Worm (Caenorhabditis elegans) whole organism, L4 larva: Measurements from ENCODE around the gene clec-4.

Experiments
- D1046.2 ChIP-seq: fragments of 200-800 bp; sonication (Bioruptor generic); IDR thresholded peaks from 2 replicates; pipeline ENCODE4 v1.3.6; 2022; ENCODE audit warnings: missing genetic modification characterization, missing compliant biosample characterization
- F10B5.3 ChIP-seq: sonication (generic microtip); optimal IDR thresholded peaks from 2 replicates; lab custom pipeline; 2016; ENCODE audit warnings: mild to moderate bottlenecking, missing genetic modification characterization, missing compliant biosample characterization
- F26F4.8 ChIP-seq: fragments of 200-800 bp; sonication (Bioruptor generic); conservative IDR thresholded peaks from 2 replicates; pipeline ENCODE4 v1.3.6; 2022; ENCODE audit warnings: missing genetic modification characterization, missing compliant biosample characterization
- F37D6.2 ChIP-seq: sonication (generic microtip); optimal IDR thresholded peaks from 2 replicates; lab custom pipeline; 2016; ENCODE audit warnings: mild to moderate bottlenecking, missing genetic modification characterization, missing compliant biosample characterization
- F49E8.2 ChIP-seq: sonication (generic microtip); optimal IDR thresholded peaks from 2 replicates; lab custom pipeline; 2016; ENCODE audit warnings: missing compliant biosample characterization, mild to moderate bottlenecking, missing genetic modification characterization, borderline replicate concordance
- ZK337.2 ChIP-seq: fragments of 200-800 bp; sonication (Bioruptor generic); IDR thresholded peaks from 2 replicates; pipeline ENCODE4 v1.3.6; 2022; ENCODE audit warnings: missing genetic modification reagents, missing genetic modification characterization, missing compliant biosample characterization
- ZK546.5 ChIP-seq, 2 experiments: sonication (generic microtip); optimal IDR thresholded peaks; 2 replicates each; lab custom pipeline; 2017; ENCODE audit warnings: missing biosample characterization in 2 of 2, missing genetic modification characterization in 2 of 2
- aha-1 ChIP-seq: fragments of 150-350 bp; peaks from one replicate; lab custom pipeline; 2014; ENCODE audit warnings: missing biosample characterization, missing genetic modification characterization
- ceh-32 ChIP-seq: sonication (generic microtip); optimal IDR thresholded peaks from 2 replicates; lab custom pipeline; 2016; ENCODE audit warnings: mild to moderate bottlenecking, missing genetic modification characterization, missing compliant biosample characterization; ENCODE audit not compliant: poor library complexity
- ceh-82 ChIP-seq: sonication (generic microtip); optimal IDR thresholded peaks from 2 replicates; lab custom pipeline; 2017; ENCODE audit warnings: missing biosample characterization, missing genetic modification characterization
- ces-1 ChIP-seq: fragments of 150-350 bp; sonication (generic microtip); optimal IDR thresholded peaks from 4 replicates; lab custom pipeline; 2014; ENCODE audit warnings: missing biosample characterization, missing genetic modification reagents, missing genetic modification characterization
- cey-2 ChIP-seq: sonication (generic microtip); optimal IDR thresholded peaks from 3 replicates; lab custom pipeline; 2017; ENCODE audit warnings: missing genetic modification characterization, mild to moderate bottlenecking, missing compliant biosample characterization, antibody characterized with exemption, borderline replicate concordance; ENCODE audit not compliant: insufficient read depth
- daf-12 ChIP-seq: fragments of 150-350 bp; optimal IDR thresholded peaks from 2 replicates; lab custom pipeline; 2014; ENCODE audit warnings: missing biosample characterization, missing genetic modification reagents, missing genetic modification characterization
- daf-19 ChIP-seq: fragments of 200-800 bp; sonication (Bioruptor generic); conservative IDR thresholded peaks from 2 replicates; pipeline ENCODE4 v1.3.6; 2022; ENCODE audit warnings: missing genetic modification characterization, missing compliant biosample characterization
- daf-8 ChIP-seq: fragments of 200-800 bp; sonication (Bioruptor generic); IDR thresholded peaks from 2 replicates; pipeline ENCODE4 v1.3.6; 2022; ENCODE audit warnings: missing genetic modification characterization, missing compliant biosample characterization
- dmd-6 ChIP-seq: fragments of 200-800 bp; sonication (Bioruptor generic); IDR thresholded peaks from 2 replicates; pipeline ENCODE4 v1.3.6; 2022; ENCODE audit warnings: missing genetic modification reagents, missing genetic modification characterization, missing compliant biosample characterization
- dmd-8 ChIP-seq: fragments of 200-800 bp; sonication (Bioruptor generic); IDR thresholded peaks from 2 replicates; pipeline ENCODE4 v1.3.6; 2022; ENCODE audit warnings: missing genetic modification characterization, missing compliant biosample characterization
- dmd-9 ChIP-seq: fragments of 200-800 bp; sonication (Bioruptor generic); IDR thresholded peaks from 2 replicates; pipeline ENCODE4 v1.3.6; 2022; ENCODE audit warnings: missing genetic modification reagents, missing genetic modification characterization, missing compliant biosample characterization
- duxl-1 ChIP-seq: sonication (generic microtip); optimal IDR thresholded peaks from 2 replicates; lab custom pipeline; 2016; ENCODE audit warnings: mild to moderate bottlenecking, missing genetic modification characterization, moderate library complexity, missing compliant biosample characterization; ENCODE audit not compliant: poor library complexity
- fkh-10 ChIP-seq: fragments of 150-350 bp; optimal IDR thresholded peaks from 2 replicates; lab custom pipeline; 2014; ENCODE audit warnings: missing biosample characterization, missing genetic modification reagents, missing genetic modification characterization
- fos-1 ChIP-seq: fragments of 150-350 bp; optimal IDR thresholded peaks from 2 replicates; lab custom pipeline; 2014; ENCODE audit warnings: missing biosample characterization, missing genetic modification characterization
- gei-8 ChIP-seq: fragments of 200-800 bp; sonication (Bioruptor generic); optimal IDR thresholded peaks from 2 replicates; lab custom pipeline; 2018; ENCODE audit warnings: mild to moderate bottlenecking, missing genetic modification characterization, missing compliant biosample characterization
- hif-1 ChIP-seq, 2 experiments: sonication (generic microtip); optimal IDR thresholded peaks; 2 replicates each; lab custom pipeline; 2016 to 2017; ENCODE audit warnings: missing compliant biosample characterization in 2 of 2, missing genetic modification characterization in 2 of 2, missing genetic modification reagents in 2 of 2, missing genotype in 2 of 2, mild to moderate bottlenecking in 1 of 2
- hmg-1.1 ChIP-seq: fragments of 200-800 bp; sonication (Bioruptor generic); IDR thresholded peaks from 2 replicates; pipeline ENCODE4 v1.3.6; 2022; ENCODE audit warnings: missing genetic modification reagents, missing genetic modification characterization, missing compliant biosample characterization
- lin-13 ChIP-seq: fragments of 150-350 bp; optimal IDR thresholded peaks from 2 replicates; lab custom pipeline; 2014; ENCODE audit warnings: missing biosample characterization, missing genetic modification reagents, missing genetic modification characterization
- lin-29 ChIP-seq: fragments of 200-800 bp; sonication (Bioruptor generic); IDR thresholded peaks from 2 replicates; pipeline ENCODE4 v1.3.6; 2022; ENCODE audit warnings: missing genetic modification reagents, missing genetic modification characterization, missing compliant biosample characterization
- madf-9 ChIP-seq: fragments of 200-800 bp; sonication (Bioruptor generic); conservative IDR thresholded peaks from 2 replicates; pipeline ENCODE4 v1.3.6; 2022; ENCODE audit warnings: missing genetic modification reagents, missing genetic modification characterization, missing compliant biosample characterization
- mdl-1 ChIP-seq, 2 experiments: fragments of 150-350 bp in 1 of 2; sonication (generic microtip) in 1 of 2; optimal IDR thresholded peaks; 2 replicates each; lab custom pipeline; 2014 to 2017; ENCODE audit warnings: missing biosample characterization in 2 of 2, missing genetic modification characterization in 2 of 2
- mdt-29 ChIP-seq: fragments of 200-800 bp; sonication (Bioruptor generic); IDR thresholded peaks from 2 replicates; pipeline ENCODE4 v1.3.6; 2022; ENCODE audit warnings: missing genetic modification reagents, missing genetic modification characterization, missing compliant biosample characterization
- mxl-3 ChIP-seq: fragments of 200-800 bp; sonication (Bioruptor generic); optimal IDR thresholded peaks from 2 replicates; lab custom pipeline; 2018; ENCODE audit warnings: mild to moderate bottlenecking, missing genetic modification characterization, missing compliant biosample characterization
- nhr-102 ChIP-seq: sonication (generic microtip); optimal IDR thresholded peaks from 2 replicates; lab custom pipeline; 2016; ENCODE audit warnings: mild to moderate bottlenecking, missing genetic modification characterization, moderate library complexity, missing compliant biosample characterization
- nhr-11 ChIP-seq: fragments of 150-350 bp; optimal IDR thresholded peaks from 2 replicates; lab custom pipeline; 2014; ENCODE audit warnings: missing biosample characterization, missing genetic modification characterization
- nhr-28 ChIP-seq: fragments of 150-350 bp; optimal IDR thresholded peaks from 2 replicates; lab custom pipeline; 2014; ENCODE audit warnings: missing biosample characterization, missing genetic modification characterization
- pqm-1 ChIP-seq: sonication (generic microtip); optimal IDR thresholded peaks from 2 replicates; lab custom pipeline; 2017; ENCODE audit warnings: missing biosample characterization, missing genetic modification characterization
- skn-1 ChIP-seq: fragments of 150-350 bp; optimal IDR thresholded peaks from 2 replicates; lab custom pipeline; 2014; ENCODE audit warnings: missing biosample characterization, missing genetic modification characterization
- spr-1 ChIP-seq: sonication (generic microtip); optimal IDR thresholded peaks from 2 replicates; lab custom pipeline; 2016; ENCODE audit warnings: mild to moderate bottlenecking, missing genetic modification characterization, missing compliant biosample characterization
- tra-1 ChIP-seq: fragments of 200-800 bp; sonication (Bioruptor generic); IDR thresholded peaks from 2 replicates; pipeline ENCODE4 v1.3.6; 2022; ENCODE audit warnings: missing genetic modification reagents, missing genetic modification characterization, missing compliant biosample characterization
- unc-62 ChIP-seq, 3 experiments: fragments of 150-350 bp in 1 of 3; sonication (generic microtip); optimal IDR thresholded peaks in 2 of 3; peaks in 1 of 3; 1 replicate in 1 of 3; 2 replicates in 2 of 3; lab custom pipeline; 2014 to 2017; ENCODE audit warnings: missing biosample characterization in 3 of 3, missing genetic modification characterization in 3 of 3, missing genetic modification reagents in 3 of 3, missing genotype in 1 of 3
- vab-7 ChIP-seq: fragments of 200-800 bp; sonication (Bioruptor generic); IDR thresholded peaks from 2 replicates; pipeline ENCODE4 v1.3.6; 2022; ENCODE audit warnings: missing genetic modification reagents, missing genetic modification characterization, missing compliant biosample characterization
- zfp-2 ChIP-seq: sonication (generic microtip); optimal IDR thresholded peaks from 2 replicates; lab custom pipeline; 2016; ENCODE audit warnings: mild to moderate bottlenecking, missing genetic modification characterization, missing compliant biosample characterization
- zip-2 ChIP-seq: fragments of 150-350 bp; optimal IDR thresholded peaks from 2 replicates; lab custom pipeline; 2014; ENCODE audit warnings: missing biosample characterization, missing genetic modification characterization
- ztf-11 ChIP-seq: fragments of 150-350 bp; optimal IDR thresholded peaks from 2 replicates; lab custom pipeline; 2014; ENCODE audit warnings: missing biosample characterization, missing genetic modification characterization

Gene clec-4

DNA sequence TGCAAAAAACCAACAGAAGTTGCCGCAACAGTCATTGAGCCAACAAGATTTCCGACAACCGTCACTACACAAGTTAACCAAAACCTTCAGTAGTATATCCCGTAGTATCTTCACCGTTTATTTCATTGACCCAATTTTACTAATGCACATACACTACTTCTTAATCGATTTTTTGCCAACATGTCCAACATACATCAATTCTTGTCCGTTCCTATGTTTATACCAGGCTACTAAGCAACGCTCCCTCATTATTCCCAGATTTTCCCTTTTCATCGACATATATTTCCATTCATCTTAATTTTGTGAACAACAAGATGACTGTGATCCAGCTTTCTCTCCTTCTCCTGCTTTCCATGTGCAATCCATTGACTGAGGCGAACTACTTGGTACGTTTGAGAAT, 15.1 kb downstream of the clec-4 start, which contains the start of gene F49C5.7:
TSS of gene F49C5.7 (plus strand) at position 301 of the 400 bp plus-strand sequence.
- TF ChIP-seq zip-2 (tag; lab: Kevin White, UChicago) (no peak), F37D6.2 (tag; lab: Kevin White, UChicago) (no peak), mdl-1 (tag; optimal IDR thresholded peaks at IDR 0.05; lab: Kevin White, UChicago) (no peak), dmd-6 (no peak), F26F4.8 (GFP tag; lab: Robert Waterston, UW) (no peak), lin-29 (GFP tag; lab: Robert Waterston, UW) (no peak), ZK546.5 (tag; optimal IDR thresholded peaks at IDR 0.05; lab: Kevin White, UChicago) (no peak), daf-19 (GFP tag; lab: Robert Waterston, UW) (no peak)

- TF ChIP-seq zfp-2 (tag; lab: Kevin White, UChicago) (no peak), mxl-3 (GFP tag; lab: Kevin White, UChicago) (no peak)
- TF ChIP-seq, all 104 proteins: peak for 0
Observed at ce11 chrII:12560210-12560609, 20.7 kb downstream of the clec-4 start, which contains the start of gene F49C5.12. TSS of gene F49C5.12 (minus strand) at chrII:12560310.

DNA sequence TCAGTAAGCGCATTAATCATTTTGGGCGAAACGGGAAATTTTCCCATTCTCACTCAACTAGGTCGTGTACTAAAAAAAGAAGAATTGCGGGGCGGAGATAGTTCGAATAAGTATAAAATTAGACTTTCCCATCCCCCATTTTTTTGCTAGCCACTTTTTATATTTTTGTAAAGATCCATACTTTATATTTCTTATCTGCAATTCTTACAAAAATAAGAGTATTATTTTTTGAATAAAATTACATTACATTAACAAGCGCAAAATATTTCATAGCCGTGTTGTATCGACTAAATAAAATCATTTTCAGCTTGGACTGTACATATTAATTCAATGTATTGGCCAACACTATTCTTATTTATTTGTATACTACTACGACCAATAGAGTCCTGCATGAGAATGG, 25.3 kb downstream of the clec-4 start, which contains the start of gene F49C5.11:
TSS of gene F49C5.11 (plus strand) at position 301 of the 400 bp plus-strand sequence.
- no peak for TF ChIP-seq fkh-10 (GFP tag; lab: Kevin White, UChicago)
- peak in 1 of 2 experiments; percentile 89 for TF ChIP-seq unc-62 (GFP tag; optimal IDR thresholded peaks at IDR 0.05 in 1 of 2; lab: Kevin White, UChicago)
- no peak for TF ChIP-seq unc-62 (tag; optimal IDR thresholded peaks at IDR 0.05; lab: Kevin White, UChicago)
- no peak for TF ChIP-seq nhr-28 (tag; lab: Kevin White, UChicago)

DNA sequence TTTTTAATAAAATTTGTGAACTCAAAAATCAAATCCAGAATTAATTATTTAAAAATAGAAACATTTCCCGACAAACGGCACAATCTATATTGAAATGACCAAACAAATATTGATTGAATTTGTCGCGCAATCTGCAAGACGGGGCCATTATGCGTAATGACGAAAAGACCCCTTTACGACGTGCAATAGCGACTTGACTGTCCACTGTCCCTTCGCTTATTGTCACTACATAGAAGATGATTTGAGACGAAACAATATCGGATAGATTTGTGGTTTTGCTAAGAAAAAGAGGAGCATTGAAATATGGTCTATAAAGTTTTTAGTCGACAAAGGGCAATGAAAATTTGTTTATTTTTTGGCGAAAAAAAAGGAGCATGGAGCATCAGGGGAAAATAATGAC, 30.0 kb downstream of the clec-4 start:
- TF ChIP-seq ceh-32 (tag; lab: Kevin White, UChicago), result no peak
- peak; percentile 55 for TF ChIP-seq aha-1 (tag; lab: Kevin White, UChicago)
- TF ChIP-seq ZK337.2 (GFP tag; lab: Robert Waterston, UW), result no peak
- TF ChIP-seq daf-12 (tag; lab: Kevin White, UChicago), result no peak
- no peak for TF ChIP-seq vab-7 (GFP tag; lab: Robert Waterston, UW)

DNA sequence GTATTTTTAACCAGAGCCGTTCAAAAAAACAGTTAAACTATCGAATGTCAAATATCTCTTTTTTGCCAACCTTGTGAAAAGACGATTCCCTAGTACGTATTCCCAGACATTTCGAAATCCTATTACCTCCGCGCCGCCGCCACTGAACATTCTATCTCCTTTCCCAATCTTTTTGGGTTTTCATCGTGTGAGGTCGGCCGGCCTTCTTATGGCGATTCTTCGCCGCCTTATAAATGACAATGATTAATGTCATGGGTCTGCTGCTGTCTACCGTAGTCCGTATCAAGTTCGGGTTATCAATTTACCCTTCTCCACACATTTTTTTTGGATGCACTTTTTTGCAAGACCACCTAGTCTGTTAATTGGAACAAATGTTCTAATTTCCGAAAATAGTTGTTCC, 31.3 kb downstream of the clec-4 start:
- 0 out of 2 replicates have a peak, but pooled peaks have one; percentile 24 for TF ChIP-seq tra-1 (GFP tag; lab: Robert Waterston, UW)
- no peak for TF ChIP-seq madf-9 (GFP tag; lab: Robert Waterston, UW)
- TF ChIP-seq daf-8 (GFP tag; lab: Robert Waterston, UW), result no peak
- no peak for TF ChIP-seq ces-1 (GFP tag; lab: Kevin White, UChicago)
- no peak for TF ChIP-seq skn-1 (tag; lab: Kevin White, UChicago)
- TF ChIP-seq hif-1 (tag; optimal IDR thresholded peaks at IDR 0.05; lab: Kevin White, UChicago), result no peak
- TF ChIP-seq F26F4.8 (GFP tag; lab: Robert Waterston, UW), result no peak
- TF ChIP-seq ceh-82 (tag; lab: Kevin White, UChicago), result no peak
- TF ChIP-seq lin-13 (GFP tag; lab: Kevin White, UChicago), result no peak
- no peak for TF ChIP-seq duxl-1 (tag; lab: Kevin White, UChicago)
- no peak for TF ChIP-seq nhr-102 (tag; lab: Kevin White, UChicago)
- no peak for TF ChIP-seq F49E8.2 (tag; lab: Kevin White, UChicago)
- TF ChIP-seq daf-19 (GFP tag; lab: Robert Waterston, UW), result no peak
- no peak for TF ChIP-seq nhr-11 (tag; lab: Kevin White, UChicago)
- TF ChIP-seq fos-1 (tag; lab: Kevin White, UChicago), result no peak
- TF ChIP-seq dmd-6, result no peak
- TF ChIP-seq gei-8 (GFP tag; lab: Kevin White, UChicago), result no peak
- TF ChIP-seq unc-62 (GFP tag; optimal IDR thresholded peaks at IDR 0.05 in 1 of 2; lab: Kevin White, UChicago), result peak in 1 of 2 experiments; percentile 80
- TF ChIP-seq unc-62 (tag; optimal IDR thresholded peaks at IDR 0.05; lab: Kevin White, UChicago), result no peak
- no peak for TF ChIP-seq dmd-8
- TF ChIP-seq dmd-9 (GFP tag; lab: Robert Waterston, UW), result no peak
- no peak for TF ChIP-seq ztf-11
- TF ChIP-seq spr-1, result no peak
- no peak for TF ChIP-seq pqm-1 (tag; lab: Kevin White, UChicago)
- TF ChIP-seq lin-29 (GFP tag; lab: Robert Waterston, UW), result no peak
- TF ChIP-seq F10B5.3 (tag; lab: Kevin White, UChicago), result no peak
- TF ChIP-seq D1046.2 (GFP tag; lab: Robert Waterston, UW), result no peak
- no peak for TF ChIP-seq fkh-10 (GFP tag; lab: Kevin White, UChicago)
- TF ChIP-seq cey-2 (tag; lab: Kevin White, UChicago), result peak; percentile 16
- peak; percentile 78 for TF ChIP-seq aha-1 (tag; lab: Kevin White, UChicago)
- no peak for TF ChIP-seq hmg-1.1 (GFP tag; lab: Robert Waterston, UW)
- no peak for TF ChIP-seq mdt-29
